Fruit fly (Drosophila melanogaster) whole organism, embryonic: ENCODE measurements around the gene sbr.
A peak's percentile ranks its signal among the peaks of the same experiment; 100 is the strongest.

ENCODE experiments used
- Atf-2 ChIP-seq: fragments of 200-800 bp; sonication (Bioruptor generic); optimal IDR thresholded peaks from 2 replicates; lab custom pipeline; 2016; ENCODE audit warnings: missing biosample characterization, missing genetic modification characterization
- Bteb2 ChIP-seq: fragments of 200-800 bp; sonication (Bioruptor generic); optimal IDR thresholded peaks from 2 replicates; lab custom pipeline; 2016; ENCODE audit warnings: missing biosample characterization, missing genetic modification characterization
- CG10267 ChIP-seq: fragments of 200-800 bp; sonication (Bioruptor generic); optimal IDR thresholded peaks from 2 replicates; lab custom pipeline; 2018; ENCODE audit warnings: missing biosample characterization, mild to moderate bottlenecking, missing genetic modification characterization, moderate library complexity
- CG10462 ChIP-seq: fragments of 200-800 bp; sonication (Bioruptor generic); optimal IDR thresholded peaks from 2 replicates; lab custom pipeline; 2016; ENCODE audit warnings: missing biosample characterization, missing genetic modification characterization
- CG11504 ChIP-seq: fragments of 200-800 bp; sonication (Bioruptor generic); optimal IDR thresholded peaks from 3 replicates; lab custom pipeline; 2019; ENCODE audit warnings: missing biosample characterization, mild to moderate bottlenecking, missing genetic modification characterization, moderate library complexity
- CG15073 ChIP-seq: fragments of 200-800 bp; sonication (Bioruptor generic); optimal IDR thresholded peaks from 2 replicates; lab custom pipeline; 2016; ENCODE audit warnings: missing biosample characterization, missing genetic modification characterization
- CG15269 ChIP-seq: fragments of 200-800 bp; sonication (Bioruptor generic); optimal IDR thresholded peaks from 2 replicates; lab custom pipeline; 2018; ENCODE audit warnings: missing biosample characterization, mild to moderate bottlenecking, missing genetic modification characterization, moderate library complexity
- CG1647 ChIP-seq: fragments of 200-800 bp; sonication (Bioruptor generic); optimal IDR thresholded peaks from 3 replicates; lab custom pipeline; 2016; ENCODE audit warnings: missing biosample characterization, missing genetic modification characterization
- CG2129 ChIP-seq: fragments of 200-800 bp; sonication (Bioruptor generic); IDR thresholded peaks from 2 replicates; pipeline ENCODE4 v1.3.6; 2022; ENCODE audit warnings: missing biosample characterization, missing genetic modification characterization; ENCODE audit not compliant: partially characterized antibody
- CG30403 ChIP-seq: fragments of 200-800 bp; sonication (Bioruptor generic); optimal IDR thresholded peaks from 3 replicates; lab custom pipeline; 2016; ENCODE audit warnings: missing biosample characterization, missing genetic modification characterization
- CG34376 ChIP-seq: fragments of 200-800 bp; sonication (Bioruptor generic); optimal IDR thresholded peaks from 2 replicates; lab custom pipeline; 2018; ENCODE audit warnings: missing biosample characterization, mild to moderate bottlenecking, missing genetic modification characterization
- CG34422 ChIP-seq: fragments of 200-800 bp; sonication (Bioruptor generic); IDR thresholded peaks from 3 replicates; pipeline ENCODE4 v1.3.6; 2022; ENCODE audit warnings: missing biosample characterization, missing genetic modification characterization
- CG4360 ChIP-seq: fragments of 200-800 bp; sonication (Bioruptor generic); IDR thresholded peaks from 2 replicates; pipeline ENCODE4 v1.3.6; 2022; ENCODE audit warnings: missing biosample characterization, missing genetic modification characterization
- CG9215 ChIP-seq: fragments of 200-800 bp; sonication (Bioruptor generic); IDR thresholded peaks from 2 replicates; pipeline ENCODE4 v1.3.6; 2022; ENCODE audit warnings: missing biosample characterization, missing genetic modification characterization
- CG9437 ChIP-seq: fragments of 200-800 bp; sonication (Bioruptor generic); optimal IDR thresholded peaks from 2 replicates; lab custom pipeline; 2018; ENCODE audit warnings: missing biosample characterization, mild to moderate bottlenecking, missing genetic modification characterization
- Camta ChIP-seq: fragments of 200-800 bp; sonication (Bioruptor generic); optimal IDR thresholded peaks from 2 replicates; lab custom pipeline; 2016; ENCODE audit warnings: missing biosample characterization, missing genetic modification characterization
- CrebB ChIP-seq: fragments of 200-800 bp; sonication (Bioruptor generic); optimal IDR thresholded peaks from 3 replicates; lab custom pipeline; 2018; ENCODE audit warnings: missing biosample characterization, mild to moderate bottlenecking, missing genetic modification characterization
- E2f2 ChIP-seq: fragments of 200-800 bp; sonication (Bioruptor generic); IDR thresholded peaks from 2 replicates; pipeline ENCODE4 v1.3.6; 2022; ENCODE audit warnings: missing biosample characterization, missing genetic modification characterization
- Fer3 ChIP-seq: fragments of 200-800 bp; sonication (Bioruptor generic); optimal IDR thresholded peaks from 2 replicates; lab custom pipeline; 2018; ENCODE audit warnings: missing biosample characterization, mild to moderate bottlenecking, missing genetic modification characterization, moderate library complexity
- Gug ChIP-seq: fragments of 200-800 bp; sonication (Bioruptor generic); IDR thresholded peaks from 4 replicates; pipeline ENCODE4 v1.3.6; 2022; ENCODE audit warnings: missing biosample characterization, missing genetic modification characterization
- HLHmδ ChIP-seq: fragments of 200-800 bp; sonication (Bioruptor generic); optimal IDR thresholded peaks from 2 replicates; lab custom pipeline; 2018; ENCODE audit warnings: missing biosample characterization, mild to moderate bottlenecking, missing genetic modification characterization, moderate library complexity
- Hey ChIP-seq: fragments of 200-800 bp; sonication (Bioruptor generic); optimal IDR thresholded peaks from 3 replicates; lab custom pipeline; 2018; ENCODE audit warnings: missing biosample characterization, mild to moderate bottlenecking, missing genetic modification characterization
- Hmr ChIP-seq: fragments of 200-800 bp; sonication (Bioruptor generic); optimal IDR thresholded peaks from 3 replicates; lab custom pipeline; 2017; ENCODE audit warnings: mild to moderate bottlenecking, missing biosample characterization, missing genetic modification reagents, missing genetic modification characterization
- Lim3 ChIP-seq: fragments of 200-800 bp; sonication (Bioruptor generic); IDR thresholded peaks from 2 replicates; pipeline ENCODE4 v1.3.6; 2022; ENCODE audit warnings: missing biosample characterization, missing genetic modification characterization
- NC2α ChIP-seq: fragments of 200-800 bp; sonication (Bioruptor generic); optimal IDR thresholded peaks from 2 replicates; lab custom pipeline; 2016; ENCODE audit warnings: missing biosample characterization, missing genetic modification characterization
- NFAT ChIP-seq: fragments of 200-800 bp; sonication (Bioruptor generic); IDR thresholded peaks from 2 replicates; pipeline ENCODE4 v1.3.6; 2022; ENCODE audit warnings: missing biosample characterization, missing genetic modification characterization
- Ravus ChIP-seq: fragments of 200-800 bp; sonication (Bioruptor generic); IDR thresholded peaks from 2 replicates; pipeline ENCODE4 v1.3.6; 2022; ENCODE audit warnings: missing biosample characterization, missing genetic modification characterization
- Sin3A ChIP-seq: fragments of >200 bp; optimal IDR thresholded peaks from 2 replicates; lab custom pipeline; 2018
- Sox100B ChIP-seq: fragments of 200-800 bp; sonication (Bioruptor generic); optimal IDR thresholded peaks from 3 replicates; lab custom pipeline; 2018; ENCODE audit warnings: missing biosample characterization, mild to moderate bottlenecking, missing genetic modification characterization
- Sry-β ChIP-seq: fragments of 200-800 bp; sonication (Bioruptor generic); optimal IDR thresholded peaks from 2 replicates; lab custom pipeline; 2018; ENCODE audit warnings: missing biosample characterization, mild to moderate bottlenecking, missing genetic modification characterization, moderate library complexity
- Xbp1 ChIP-seq: fragments of 200-800 bp; sonication (Bioruptor generic); optimal IDR thresholded peaks from 3 replicates; lab custom pipeline; 2016; ENCODE audit warnings: missing biosample characterization, mild to moderate bottlenecking, missing genetic modification characterization
- Xrp1 ChIP-seq: fragments of 200-800 bp; sonication (Bioruptor generic); IDR thresholded peaks from 2 replicates; pipeline ENCODE4 v1.3.6; 2022; ENCODE audit warnings: missing biosample characterization, missing genetic modification characterization
- amos ChIP-seq: fragments of 200-800 bp; sonication (Bioruptor generic); IDR thresholded peaks from 2 replicates; pipeline ENCODE4 v1.3.6; 2022; ENCODE audit warnings: missing biosample characterization, missing genetic modification characterization; ENCODE audit not compliant: partially characterized antibody
- ewg ChIP-seq: fragments of 200-800 bp; sonication (Bioruptor generic); optimal IDR thresholded peaks from 3 replicates; lab custom pipeline; 2017; ENCODE audit warnings: mild to moderate bottlenecking, missing biosample characterization, missing genetic modification reagents, missing genetic modification characterization
- exex ChIP-seq: fragments of 200-800 bp; sonication (Bioruptor generic); optimal IDR thresholded peaks from 4 replicates; lab custom pipeline; 2018; ENCODE audit warnings: missing biosample characterization, mild to moderate bottlenecking, missing genetic modification characterization, moderate library complexity
- fd96Cb ChIP-seq: fragments of 200-800 bp; sonication (Bioruptor generic); optimal IDR thresholded peaks from 2 replicates; lab custom pipeline; 2018; ENCODE audit warnings: missing biosample characterization, mild to moderate bottlenecking, missing genetic modification characterization, moderate library complexity
- her ChIP-seq: fragments of 200-800 bp; sonication (Bioruptor generic); optimal IDR thresholded peaks from 2 replicates; lab custom pipeline; 2016; ENCODE audit warnings: missing biosample characterization, missing genetic modification characterization
- nerfin-1 ChIP-seq: fragments of 200-800 bp; sonication (Bioruptor generic); optimal IDR thresholded peaks from 3 replicates; lab custom pipeline; 2019; ENCODE audit warnings: missing biosample characterization, mild to moderate bottlenecking, missing genetic modification characterization, moderate library complexity
- otp ChIP-seq: fragments of 200-800 bp; sonication (Bioruptor generic); IDR thresholded peaks from 3 replicates; pipeline ENCODE4, ENCODE4 v1.3.6; 2022; ENCODE audit warnings: missing biosample characterization, missing genetic modification characterization
- p53 ChIP-seq: fragments of 200-800 bp; sonication (Bioruptor generic); optimal IDR thresholded peaks from 2 replicates; lab custom pipeline; 2016; ENCODE audit warnings: missing biosample characterization, missing genetic modification characterization
- ro ChIP-seq: fragments of 200-800 bp; sonication (Bioruptor generic); IDR thresholded peaks from 2 replicates; pipeline ENCODE4 v1.3.6; 2022; ENCODE audit warnings: missing biosample characterization, missing genetic modification characterization
- run ChIP-seq: fragments of 200-800 bp; sonication (Bioruptor generic); optimal IDR thresholded peaks from 3 replicates; lab custom pipeline; 2018; ENCODE audit warnings: missing biosample characterization, mild to moderate bottlenecking, missing genetic modification characterization
- shn ChIP-seq: fragments of 200-800 bp; sonication (Bioruptor generic); optimal IDR thresholded peaks from 3 replicates; lab custom pipeline; 2016; ENCODE audit warnings: missing biosample characterization, missing genetic modification characterization
- sima ChIP-seq: fragments of 200-800 bp; sonication (Bioruptor generic); optimal IDR thresholded peaks from 2 replicates; lab custom pipeline; 2016; ENCODE audit warnings: missing biosample characterization, missing genetic modification characterization
- slbo ChIP-seq: fragments of 200-800 bp; sonication (Bioruptor generic); IDR thresholded peaks from 2 replicates; pipeline ENCODE4 v1.3.6; 2022; ENCODE audit warnings: missing biosample characterization, missing genetic modification characterization
- slp2 ChIP-seq: fragments of 200-800 bp; sonication (Bioruptor generic); optimal IDR thresholded peaks from 2 replicates; lab custom pipeline; 2016; ENCODE audit warnings: missing biosample characterization, missing genetic modification characterization
- so ChIP-seq: fragments of 200-800 bp; sonication (Bioruptor generic); IDR thresholded peaks from 3 replicates; pipeline ENCODE4 v1.3.6; 2022; ENCODE audit warnings: missing biosample characterization, missing genetic modification characterization
- sqz ChIP-seq: fragments of 200-800 bp; sonication (Bioruptor generic); optimal IDR thresholded peaks from 3 replicates; lab custom pipeline; 2018; ENCODE audit warnings: missing biosample characterization, mild to moderate bottlenecking, missing genetic modification characterization
- sr ChIP-seq: fragments of 200-800 bp; sonication (Bioruptor generic); IDR thresholded peaks from 3 replicates; pipeline ENCODE4 v1.3.6; 2022; ENCODE audit warnings: missing biosample characterization, missing genetic modification characterization
- stc ChIP-seq: fragments of 200-800 bp; sonication (Bioruptor generic); IDR thresholded peaks from 2 replicates; pipeline ENCODE4 v1.3.6; 2022; ENCODE audit warnings: missing biosample characterization, missing genetic modification characterization
- toy ChIP-seq: fragments of 200-800 bp; sonication (Bioruptor generic); IDR thresholded peaks from 2 replicates; pipeline ENCODE4 v1.3.6; 2022; ENCODE audit warnings: missing biosample characterization, missing genetic modification characterization
- ttk ChIP-seq: fragments of 200-800 bp; sonication (Bioruptor generic); IDR thresholded peaks from 2 replicates; pipeline ENCODE4 v2.1.2; 2022; ENCODE audit warnings: missing biosample characterization, missing genetic modification characterization
- zfh2 ChIP-seq: fragments of 200-800 bp; sonication (Bioruptor generic); optimal IDR thresholded peaks from 2 replicates; lab custom pipeline; 2016; ENCODE audit warnings: missing biosample characterization, missing genetic modification characterization

The sbr gene

DNA sequence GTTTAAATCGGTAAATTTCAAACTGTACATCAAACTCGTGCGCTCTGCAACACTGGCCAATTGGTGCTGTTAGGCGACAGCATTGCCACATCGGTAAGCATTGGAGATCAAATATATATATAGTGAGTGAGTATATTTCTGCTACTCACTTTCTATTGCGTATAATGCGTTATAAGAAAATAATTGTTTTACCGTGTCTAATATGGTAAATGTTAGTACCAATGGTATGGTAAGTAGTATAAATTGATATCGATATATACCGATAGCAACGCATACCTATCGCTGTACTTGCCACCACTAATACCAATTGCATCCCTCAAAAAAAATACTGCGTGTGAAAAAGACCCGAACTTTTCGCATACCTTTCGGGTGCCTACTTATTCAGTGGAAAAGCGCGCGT, 10.5 kb upstream of the sbr start, which contains the start of the genes sofe and CG2186 (continued):
- TF ChIP-seq slbo: peak; percentile 67
- TF ChIP-seq CG2129 (GFP tag; lab: Robert Waterston, UW): peak; percentile 84
- TF ChIP-seq Atf-2: peak; percentile 33
- TF ChIP-seq slp2: peak; percentile 37
- TF ChIP-seq CG10267 (tag; lab: Kevin White, UChicago): peak; percentile 97
- TF ChIP-seq toy (GFP tag; lab: Robert Waterston, UW): no peak
- TF ChIP-seq Hmr (GFP tag; lab: Kevin White, UChicago): no peak
- peak; percentile 79 for TF ChIP-seq E2f2 (GFP tag; lab: Robert Waterston, UW)
- peak; percentile 86 for TF ChIP-seq CG11504 (tag; lab: Kevin White, UChicago)
- no peak for TF ChIP-seq nerfin-1 (tag; lab: Kevin White, UChicago)
- TF ChIP-seq Sin3A (lab: Kevin White, UChicago): peak; percentile 87
- no peak for TF ChIP-seq CG34422 (GFP tag; lab: Robert Waterston, UW)
- TF ChIP-seq CG4360 (GFP tag; lab: Robert Waterston, UW): no peak
- TF ChIP-seq CG10462 (GFP tag; lab: Kevin White, UChicago): no peak
- TF ChIP-seq CrebB (tag; lab: Kevin White, UChicago): peak; percentile 39
- TF ChIP-seq CG9437 (GFP tag; lab: Kevin White, UChicago): no peak
- no peak for TF ChIP-seq Sry-β (GFP tag; lab: Kevin White, UChicago)
- no peak for TF ChIP-seq CG15073 (GFP tag; lab: Kevin White, UChicago)
- TF ChIP-seq Hey (tag; lab: Kevin White, UChicago): no peak
- no peak for TF ChIP-seq ro
- TF ChIP-seq Bteb2: peak; percentile 25
- no peak for TF ChIP-seq her
- peak; percentile 80 for TF ChIP-seq CG30403
- TF ChIP-seq NC2α (GFP tag; lab: Kevin White, UChicago): peak; percentile 5
- TF ChIP-seq so (GFP tag; lab: Robert Waterston, UW): no peak
- peak; percentile 66 for TF ChIP-seq Xbp1
- peak; percentile 42 for TF ChIP-seq shn
- no peak for TF ChIP-seq sqz (GFP tag; lab: Kevin White, UChicago)
- TF ChIP-seq NFAT (GFP tag; lab: Robert Waterston, UW): no peak
- TF ChIP-seq Ravus: no peak
- TF ChIP-seq sima: no peak
- TF ChIP-seq stc (GFP tag; lab: Robert Waterston, UW): no peak
- TF ChIP-seq CG9215 (GFP tag; lab: Robert Waterston, UW): peak; percentile 38; the same call in 1 of the 2 replicates
- TF ChIP-seq CG34376: no peak
- no peak for TF ChIP-seq Lim3
- TF ChIP-seq run (tag; lab: Kevin White, UChicago): no peak
- peak; percentile 56 for TF ChIP-seq zfh2 (GFP tag; lab: Kevin White, UChicago)
- no peak for TF ChIP-seq HLHmδ
- TF ChIP-seq ttk: peak; percentile 38; the same call in 1 of the 2 replicates
- TF ChIP-seq Fer3 (tag; lab: Kevin White, UChicago): peak; percentile 31
- TF ChIP-seq fd96Cb (tag; lab: Kevin White, UChicago): peak; percentile 5
- peak; percentile 43 for TF ChIP-seq Camta
- peak; percentile 15 for TF ChIP-seq ewg
- no peak for TF ChIP-seq p53 (GFP tag; lab: Kevin White, UChicago)
- TF ChIP-seq sr (GFP tag; lab: Robert Waterston, UW): no peak
- TF ChIP-seq amos: peak; percentile 85
- TF ChIP-seq exex (tag; lab: Kevin White, UChicago): no peak
- TF ChIP-seq Gug: peak; percentile 18; the same call in 1 of the 4 replicates
- TF ChIP-seq otp (GFP tag; lab: Robert Waterston, UW): no peak
- peak; percentile 39 for TF ChIP-seq CG1647 (GFP tag; lab: Kevin White, UChicago)
- no peak for TF ChIP-seq CG15269 (tag; lab: Kevin White, UChicago)
- no peak for TF ChIP-seq Sox100B (GFP tag; lab: Kevin White, UChicago)
- peak; percentile 54; the same call in 1 of the 2 replicates for TF ChIP-seq Xrp1 (GFP tag; lab: Robert Waterston, UW)
